Worm (Caenorhabditis elegans) whole organism, L4 larva: Measurements from ENCODE around the gene Y27F2A.8.

Source experiments
- Y48G9A.11 ChIP-seq: fragments of 200-800 bp; sonication (Bioruptor generic); IDR thresholded peaks from 2 replicates; pipeline ENCODE4 v1.3.6; 2022; ENCODE audit warnings: missing genetic modification reagents, missing genetic modification characterization, missing compliant biosample characterization
- cey-2 ChIP-seq: sonication (generic microtip); optimal IDR thresholded peaks from 3 replicates; lab custom pipeline; 2017; ENCODE audit warnings: missing genetic modification characterization, mild to moderate bottlenecking, missing compliant biosample characterization, antibody characterized with exemption, borderline replicate concordance; ENCODE audit not compliant: insufficient read depth
- fos-1 ChIP-seq: fragments of 150-350 bp; optimal IDR thresholded peaks from 2 replicates; lab custom pipeline; 2014; ENCODE audit warnings: missing biosample characterization, missing genetic modification characterization
- lsy-2 ChIP-seq, 2 experiments: fragments of 150-350 bp in 1 of 2; sonication (generic microtip) in 1 of 2; optimal IDR thresholded peaks; 2 replicates each; lab custom pipeline; 2014 to 2017; ENCODE audit warnings: missing biosample characterization in 2 of 2, missing genetic modification characterization in 2 of 2
- nhr-10 ChIP-seq: fragments of 150-350 bp; optimal IDR thresholded peaks from 2 replicates; lab custom pipeline; 2014; ENCODE audit warnings: missing biosample characterization, missing genetic modification characterization
- nhr-77 ChIP-seq: fragments of 150-350 bp; optimal IDR thresholded peaks from 2 replicates; lab custom pipeline; 2014; ENCODE audit warnings: missing biosample characterization, missing genetic modification characterization
- snpc-4 ChIP-seq: fragments of 150-350 bp; optimal IDR thresholded peaks from 2 replicates; lab custom pipeline; 2014; ENCODE audit warnings: missing biosample characterization, missing genetic modification characterization
- spr-1 ChIP-seq: sonication (generic microtip); optimal IDR thresholded peaks from 2 replicates; lab custom pipeline; 2016; ENCODE audit warnings: mild to moderate bottlenecking, missing genetic modification characterization, missing compliant biosample characterization
- tra-1 ChIP-seq: fragments of 200-800 bp; sonication (Bioruptor generic); IDR thresholded peaks from 2 replicates; pipeline ENCODE4 v1.3.6; 2022; ENCODE audit warnings: missing genetic modification reagents, missing genetic modification characterization, missing compliant biosample characterization
- unc-62 ChIP-seq, 3 experiments: fragments of 150-350 bp in 1 of 3; sonication (generic microtip); optimal IDR thresholded peaks in 2 of 3; peaks in 1 of 3; 1 replicate in 1 of 3; 2 replicates in 2 of 3; lab custom pipeline; 2014 to 2017; ENCODE audit warnings: missing biosample characterization in 3 of 3, missing genetic modification characterization in 3 of 3, missing genetic modification reagents in 3 of 3, missing genotype in 1 of 3

- no peak for TF ChIP-seq fos-1
- TF ChIP-seq tra-1 (GFP tag; lab: Robert Waterston, UW): no peak
- no peak for TF ChIP-seq lsy-2 (tag; optimal IDR thresholded peaks at IDR 0.05; lab: Kevin White, UChicago)
- no peak for TF ChIP-seq cey-2 (tag; lab: Kevin White, UChicago)
- no peak for TF ChIP-seq spr-1
- no peak for TF ChIP-seq Y48G9A.11 (GFP tag; lab: Robert Waterston, UW)
- no peak for TF ChIP-seq snpc-4 (tag; lab: Kevin White, UChicago)
- no peak for TF ChIP-seq nhr-10 (tag; lab: Kevin White, UChicago)
- no peak for TF ChIP-seq nhr-77 (tag; lab: Kevin White, UChicago)
- TF ChIP-seq unc-62 (GFP tag; optimal IDR thresholded peaks at IDR 0.05 in 1 of 2; lab: Kevin White, UChicago): no peak
- TF ChIP-seq unc-62 (tag; optimal IDR thresholded peaks at IDR 0.05; lab: Kevin White, UChicago): no peak
These were observed 38.1 kb downstream of the Y27F2A.8 start, which contains the start of gene ZC239.14 for ce11 chrII:3221730-3222129.
